Worm (Caenorhabditis elegans) whole organism, midembryonic: Measurements from ENCODE around the gene abi-1.

Experiments used
- T22C8.4 ChIP-seq: fragments of 200-800 bp; sonication (Bioruptor generic); IDR thresholded peaks from 2 replicates; pipeline ENCODE4 v1.3.6; 2022; ENCODE audit warnings: missing genetic modification characterization, missing compliant biosample characterization
- cog-1 ChIP-seq: sonication (generic microtip); optimal IDR thresholded peaks from 2 replicates; lab custom pipeline; 2016; ENCODE audit warnings: missing genetic modification characterization, missing compliant biosample characterization
- flt-1 ChIP-seq: fragments of 200-800 bp; sonication (Bioruptor generic); IDR thresholded peaks from 2 replicates; pipeline ENCODE4 v1.3.6; 2022; ENCODE audit warnings: missing genetic modification characterization, missing compliant biosample characterization
- klf-2 ChIP-seq: fragments of 200-800 bp; sonication (Bioruptor generic); conservative IDR thresholded peaks from 2 replicates; pipeline ENCODE4 v1.3.6; 2022; ENCODE audit warnings: missing genetic modification reagents, missing genetic modification characterization, missing compliant biosample characterization
- med-1 ChIP-seq: sonication (generic microtip); optimal IDR thresholded peaks from 2 replicates; lab custom pipeline; 2017; ENCODE audit warnings: missing genetic modification characterization, mild to moderate bottlenecking, missing compliant biosample characterization, antibody characterized with exemption, missing genetic modification reagents; ENCODE audit not compliant: insufficient read depth
- ref-1 ChIP-seq: fragments of 200-800 bp; sonication (Bioruptor generic); conservative IDR thresholded peaks from 2 replicates; pipeline ENCODE4 v1.3.6; 2022; ENCODE audit warnings: missing genetic modification reagents, missing genetic modification characterization, missing compliant biosample characterization
- tab-1 ChIP-seq: fragments of 200-800 bp; sonication (Bioruptor generic); IDR thresholded peaks from 2 replicates; pipeline ENCODE4 v1.3.6; 2022; ENCODE audit warnings: missing genetic modification characterization, missing compliant biosample characterization
- ztf-23 ChIP-seq: fragments of 200-800 bp; sonication (Bioruptor generic); IDR thresholded peaks from 2 replicates; pipeline ENCODE4 v1.3.6; 2022; ENCODE audit warnings: missing genetic modification reagents, missing genetic modification characterization, missing compliant biosample characterization
- ztf-29 ChIP-seq: fragments of 200-800 bp; sonication (Bioruptor generic); IDR thresholded peaks from 2 replicates; pipeline ENCODE4 v1.3.6; 2022; ENCODE audit warnings: missing genetic modification reagents, missing genetic modification characterization, missing compliant biosample characterization

DNA sequence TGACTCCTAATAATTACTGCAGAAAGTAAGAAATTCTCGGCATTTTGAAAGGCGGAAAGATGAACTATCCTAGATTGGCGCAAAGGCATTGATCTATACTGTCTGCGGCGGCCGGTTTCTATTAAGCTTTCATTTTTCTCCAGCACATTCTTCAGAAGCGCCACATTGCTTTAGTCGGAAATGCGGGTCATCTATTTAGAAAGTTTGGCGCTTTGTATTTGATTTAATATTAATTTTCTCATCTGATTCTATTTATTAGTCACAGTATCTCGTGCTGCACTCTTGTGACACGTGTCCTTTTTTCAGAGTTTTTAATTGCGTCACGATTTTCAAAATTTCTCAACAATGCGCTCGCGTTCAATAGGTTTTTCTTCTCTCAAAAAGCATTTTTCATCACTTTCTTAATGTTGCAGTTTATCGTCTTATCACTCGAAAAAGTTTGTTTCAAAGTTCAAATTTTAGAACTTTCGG lies 22.5 kb upstream of the abi-1 start:
- no peak for TF ChIP-seq med-1 (GFP tag; lab: Kevin White, UChicago)
- TF ChIP-seq ref-1 = no peak
- no peak for TF ChIP-seq cog-1 (tag; lab: Kevin White, UChicago)
- no peak for TF ChIP-seq ztf-29 (GFP tag; lab: Robert Waterston, UW)
- TF ChIP-seq flt-1 = peak; percentile 15; the same call in 1 of the 2 replicates
- TF ChIP-seq tab-1 = no peak
- TF ChIP-seq T22C8.4 (GFP tag; lab: Robert Waterston, UW) = no peak
- TF ChIP-seq klf-2 (GFP tag; lab: Robert Waterston, UW) = no peak
- no peak for TF ChIP-seq ztf-23 (GFP tag; lab: Robert Waterston, UW)
